Worm (Caenorhabditis elegans) whole organism, mixed stage, embryonic: ENCODE results near the gene K02A6.4.

ENCODE experiments used
- blmp-1 ChIP-seq: fragments of 150-350 bp; optimal IDR thresholded peaks from 2 replicates; lab custom pipeline; 2014; ENCODE audit warnings: missing biosample characterization, missing genetic modification characterization
- elt-3 ChIP-seq: fragments of 150-350 bp; optimal IDR thresholded peaks from 2 replicates; lab custom pipeline; 2014; ENCODE audit warnings: missing biosample characterization, missing genetic modification characterization
- lin-13 ChIP-seq: fragments of 150-350 bp; optimal IDR thresholded peaks from 2 replicates; lab custom pipeline; 2014; ENCODE audit warnings: missing biosample characterization, missing genetic modification characterization
- nhr-2 ChIP-seq: fragments of 150-350 bp; optimal IDR thresholded peaks from 2 replicates; lab custom pipeline; 2014; ENCODE audit warnings: missing biosample characterization, missing genetic modification characterization
- pha-4 ChIP-seq: fragments of 150-350 bp; optimal IDR thresholded peaks from 2 replicates; lab custom pipeline; 2018; ENCODE audit warnings: missing biosample characterization, missing genetic modification reagents, missing genetic modification characterization
- unc-39 ChIP-seq: fragments of 150-350 bp; optimal IDR thresholded peaks from 2 replicates; lab custom pipeline; 2014; ENCODE audit warnings: missing biosample characterization, missing genetic modification characterization
- unc-62 ChIP-seq: fragments of 150-350 bp; optimal IDR thresholded peaks from 2 replicates; lab custom pipeline; 2014; ENCODE audit warnings: missing biosample characterization, missing genetic modification reagents, missing genetic modification characterization

DNA sequence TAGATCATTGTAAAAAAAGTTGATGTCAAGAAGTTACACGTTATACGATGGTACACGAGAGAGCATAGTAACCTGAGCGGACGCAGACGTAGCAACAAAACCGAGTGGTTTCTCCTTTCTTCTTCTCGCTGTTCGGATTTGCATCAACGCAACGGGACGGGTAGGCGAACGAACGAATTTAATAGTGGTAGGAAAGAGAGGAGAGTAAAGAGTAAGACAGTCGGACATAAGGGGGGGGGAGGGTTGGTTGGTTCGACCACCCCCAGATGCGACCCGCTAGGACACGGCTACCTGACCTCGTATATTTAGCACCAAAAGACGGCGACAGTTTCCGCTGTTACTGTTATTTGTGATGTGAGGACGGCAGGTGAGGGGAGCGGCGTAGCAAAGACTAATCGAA lies 17.3 kb downstream of the K02A6.4 start:
- TF ChIP-seq nhr-2 (tag; lab: Kevin White, UChicago) (peak; percentile 14), unc-62 (no peak), unc-39 (no peak), lin-13 (tag; lab: Kevin White, UChicago) (no peak), pha-4 (no peak), blmp-1 (no peak), elt-3 (tag; lab: Kevin White, UChicago) (no peak)
